Fruit fly (Drosophila melanogaster): ENCODE results near the gene CG18765.
A peak's percentile ranks its signal among the peaks of the same experiment; 100 is the strongest.

The CG18765 gene

DNA sequence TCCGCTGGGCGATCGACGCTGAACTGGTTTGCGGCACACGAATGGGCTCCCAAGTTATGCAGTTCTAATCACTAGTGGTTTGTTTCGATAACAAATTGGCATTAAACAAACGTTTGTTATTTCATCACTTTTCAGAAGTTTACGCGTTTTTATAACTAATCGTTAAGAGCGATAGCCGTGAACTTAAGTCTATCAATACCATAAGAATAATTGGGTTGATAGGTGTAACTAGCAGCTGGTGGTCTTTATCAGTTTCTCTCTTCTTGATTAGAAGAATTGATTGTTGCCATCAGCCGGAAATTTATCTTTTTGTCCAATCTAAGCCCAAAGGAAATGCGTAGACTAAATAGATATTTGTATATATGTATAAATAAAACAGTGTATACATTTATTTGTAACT, 7.3 kb downstream of the CG18765 start, which contains the start of gene CG6830:
Gene CG6830, minus strand, starts transcription at position 27 of the 400 bp plus-strand sequence.
- peak; percentile 29 for TF ChIP-seq kay (GFP tag; ENCODE audit: borderline replicate concordance)
- no peak for TF ChIP-seq tj (GFP tag; optimal IDR thresholded peaks at IDR 0.05)

DNA sequence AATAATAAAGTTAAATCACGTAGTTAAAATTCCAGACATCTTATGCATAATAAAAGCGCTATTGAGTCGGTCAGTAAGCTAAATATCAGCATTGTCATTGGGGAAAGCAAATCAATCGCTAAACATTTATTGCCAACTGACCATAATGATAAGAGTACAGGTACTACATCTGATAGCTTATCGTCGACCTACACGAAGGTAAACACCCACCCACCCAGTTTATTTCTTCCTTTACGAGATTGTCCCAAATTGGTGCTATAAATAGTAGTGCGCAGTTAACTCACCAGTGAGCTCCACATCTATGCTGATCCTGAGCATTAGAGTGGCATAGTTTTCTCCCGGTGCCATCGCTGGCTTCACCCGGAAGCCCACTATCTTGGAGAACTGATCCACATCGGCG, 7.9 kb downstream of the CG18765 start:
- TF ChIP-seq CG11617 (GFP tag; optimal IDR thresholded peaks at IDR 0.05) (no peak), Mnt (GFP tag; optimal IDR thresholded peaks at IDR 0.05) (no peak), kay (GFP tag; ENCODE audit: borderline replicate concordance) (no peak), CG7045 (GFP tag; optimal IDR thresholded peaks at IDR 0.05) (no peak), CG12768 (GFP tag; optimal IDR thresholded peaks at IDR 0.05) (peak; percentile 37), cic (GFP tag; optimal IDR thresholded peaks at IDR 0.05) (peak; percentile 26), tj (GFP tag; optimal IDR thresholded peaks at IDR 0.05) (no peak)

DNA sequence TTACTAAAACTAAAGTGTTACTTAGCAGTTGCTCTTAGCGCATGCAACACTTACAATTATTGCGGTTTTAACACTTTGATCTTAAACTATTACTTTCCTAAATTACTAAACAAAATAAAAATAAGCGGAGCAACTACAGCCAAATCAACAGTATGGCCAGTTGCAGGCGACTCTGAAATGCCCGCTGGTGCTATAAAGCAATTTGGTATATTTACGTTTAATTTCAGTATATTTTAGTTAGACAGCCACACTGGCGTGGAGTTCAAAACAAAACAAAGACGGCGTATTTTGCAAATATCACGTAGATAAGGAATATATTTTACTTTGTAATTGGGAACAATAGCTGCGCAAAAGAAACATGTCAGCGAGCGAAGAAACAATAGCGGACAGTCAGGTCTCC, 12.1 kb downstream of the CG18765 start, which contains the start of the genes Taf12 and Ho:
Gene Taf12, minus strand, starts transcription at position 178 of the 400 bp plus-strand sequence.
Gene Ho, plus strand, starts transcription at position 231 of the 400 bp plus-strand sequence.
- TF ChIP-seq Mnt (GFP tag; optimal IDR thresholded peaks at IDR 0.05): peak; percentile 45
- no peak for TF ChIP-seq CG7045 (GFP tag; optimal IDR thresholded peaks at IDR 0.05)
- no peak for TF ChIP-seq Crg-1 (GFP tag; optimal IDR thresholded peaks at IDR 0.05)
- TF ChIP-seq CG14711 (tag; optimal IDR thresholded peaks at IDR 0.05): peak; percentile 32
- TF ChIP-seq tj (GFP tag; optimal IDR thresholded peaks at IDR 0.05): no peak
- TF ChIP-seq cnc (optimal IDR thresholded peaks at IDR 0.05): no peak
- peak; percentile 32 for TF ChIP-seq cic (GFP tag; optimal IDR thresholded peaks at IDR 0.05)
- TF ChIP-seq toe (GFP tag; optimal IDR thresholded peaks at IDR 0.05): no peak
- TF ChIP-seq CG7101 (tag; optimal IDR thresholded peaks at IDR 0.05): peak; percentile 21
- no peak for TF ChIP-seq pad (GFP tag; optimal IDR thresholded peaks at IDR 0.05)
- peak; percentile 38 for TF ChIP-seq bab1 (GFP tag; optimal IDR thresholded peaks at IDR 0.05)
- TF ChIP-seq CG1620 (GFP tag; optimal IDR thresholded peaks at IDR 0.05): no peak
- TF ChIP-seq kay (GFP tag; ENCODE audit: borderline replicate concordance): no peak

DNA sequence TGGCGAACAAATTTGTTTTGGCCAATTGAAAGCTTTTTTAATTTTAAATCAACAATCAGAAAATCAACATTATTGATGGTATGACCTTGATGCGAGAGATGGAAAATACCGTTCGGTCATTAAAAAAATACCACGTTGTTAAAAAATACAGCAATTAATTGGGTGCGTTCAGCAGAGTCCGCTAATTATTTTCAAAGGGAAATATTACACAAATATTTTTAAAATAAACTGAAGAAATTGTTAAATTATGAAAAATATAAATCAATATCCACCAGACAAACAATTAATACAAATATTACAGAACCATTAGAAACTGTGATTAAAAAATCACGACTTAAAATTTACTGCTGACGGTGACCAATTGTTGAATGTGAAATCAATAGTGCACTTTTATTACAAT, 13.6 kb downstream of the CG18765 start, which contains the start of gene CG18476:
Gene CG18476, minus strand, starts transcription at position 101 of the 400 bp plus-strand sequence.
- TF ChIP-seq Hr96 (GFP tag; optimal IDR thresholded peaks at IDR 0.05) (peak; percentile 58), Clk (GFP tag; optimal IDR thresholded peaks at IDR 0.05) (peak; percentile 75), CG14711 (tag; optimal IDR thresholded peaks at IDR 0.05) (peak; percentile 95), Crg-1 (GFP tag; optimal IDR thresholded peaks at IDR 0.05) (peak; percentile 69), bab1 (GFP tag; optimal IDR thresholded peaks at IDR 0.05) (peak; percentile 97), CG12768 (GFP tag; optimal IDR thresholded peaks at IDR 0.05) (peak; percentile 92), kay (GFP tag; ENCODE audit: borderline replicate concordance) (no peak), CG11617 (GFP tag; optimal IDR thresholded peaks at IDR 0.05) (peak; percentile 88), CG33017 (tag; optimal IDR thresholded peaks at IDR 0.05) (peak; percentile 95), pad (GFP tag; optimal IDR thresholded peaks at IDR 0.05) (peak; percentile 81), tj (GFP tag; optimal IDR thresholded peaks at IDR 0.05) (peak; percentile 85), CG7045 (GFP tag; optimal IDR thresholded peaks at IDR 0.05) (peak; percentile 88), CG1620 (GFP tag; optimal IDR thresholded peaks at IDR 0.05) (peak; percentile 86), cic (GFP tag; optimal IDR thresholded peaks at IDR 0.05) (peak; percentile 7), cnc (optimal IDR thresholded peaks at IDR 0.05) (no peak), CG5204 (GFP tag; optimal IDR thresholded peaks at IDR 0.05) (no peak), CG7101 (tag; optimal IDR thresholded peaks at IDR 0.05) (peak; percentile 96), Mnt (GFP tag; optimal IDR thresholded peaks at IDR 0.05) (peak; percentile 70), ovo (GFP tag; optimal IDR thresholded peaks at IDR 0.05) (peak; percentile 34), toe (GFP tag; optimal IDR thresholded peaks at IDR 0.05) (no peak)

DNA sequence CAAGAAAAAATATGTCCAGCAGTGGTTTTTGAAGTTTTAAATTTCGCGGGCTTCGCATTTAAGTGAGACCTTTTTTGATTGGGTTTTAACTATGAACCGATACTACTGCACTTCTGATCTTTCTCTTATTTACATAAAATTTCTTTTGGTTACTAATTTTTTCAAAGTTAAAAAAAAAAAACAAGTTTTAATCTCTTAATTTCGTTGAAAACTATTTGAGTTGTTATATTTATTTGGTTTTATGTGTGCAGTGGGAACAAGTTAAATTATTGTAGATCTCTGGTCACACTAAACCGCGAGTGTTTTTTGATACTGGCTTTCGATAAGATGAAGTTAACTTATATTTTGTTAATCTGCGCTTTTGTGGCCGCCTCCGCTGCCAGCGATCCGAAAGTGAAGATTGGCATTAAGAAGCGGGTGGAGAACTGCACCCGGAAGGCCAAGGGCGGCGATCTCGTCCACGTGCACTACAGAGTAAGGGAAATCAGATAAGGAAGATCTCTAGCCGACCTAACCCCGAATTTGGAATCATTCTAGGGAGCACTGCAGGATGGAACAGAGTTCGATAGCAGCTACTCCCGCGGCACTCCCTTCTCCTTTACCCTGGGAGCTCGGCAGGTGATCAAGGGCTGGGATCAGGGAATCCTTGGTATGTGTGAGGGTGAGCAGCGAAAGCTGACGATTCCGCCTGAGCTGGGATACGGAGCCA, 17.5 kb downstream of the CG18765 start, which contains the start of gene CG14715:
Gene CG14715, plus strand, starts transcription at position 267 of the 709 bp plus-strand sequence.
- TF ChIP-seq CG12768 (GFP tag; optimal IDR thresholded peaks at IDR 0.05): no peak
- TF ChIP-seq CG5204 (GFP tag; optimal IDR thresholded peaks at IDR 0.05): no peak
- peak; percentile 52 for TF ChIP-seq CG1620 (GFP tag; optimal IDR thresholded peaks at IDR 0.05)
- TF ChIP-seq Hr96 (GFP tag; optimal IDR thresholded peaks at IDR 0.05): peak; percentile 37
- TF ChIP-seq cic (GFP tag; optimal IDR thresholded peaks at IDR 0.05): no peak
- peak; percentile 39 for TF ChIP-seq Mnt (GFP tag; optimal IDR thresholded peaks at IDR 0.05)
- TF ChIP-seq CG7101 (tag; optimal IDR thresholded peaks at IDR 0.05): peak; percentile 60
- TF ChIP-seq CG7045 (GFP tag; optimal IDR thresholded peaks at IDR 0.05): peak; percentile 9
- TF ChIP-seq CG33017 (tag; optimal IDR thresholded peaks at IDR 0.05): no peak
- no peak for TF ChIP-seq Crg-1 (GFP tag; optimal IDR thresholded peaks at IDR 0.05)
- peak; percentile 61 for TF ChIP-seq toe (GFP tag; optimal IDR thresholded peaks at IDR 0.05)
- TF ChIP-seq Clk (GFP tag; optimal IDR thresholded peaks at IDR 0.05): no peak
- peak; percentile 51 for TF ChIP-seq CG14711 (tag; optimal IDR thresholded peaks at IDR 0.05)
- no peak for TF ChIP-seq pad (GFP tag; optimal IDR thresholded peaks at IDR 0.05)
- peak; percentile 1 for TF ChIP-seq ovo (GFP tag; optimal IDR thresholded peaks at IDR 0.05)
- TF ChIP-seq cnc (optimal IDR thresholded peaks at IDR 0.05): no peak
- peak; percentile 79 for TF ChIP-seq bab1 (GFP tag; optimal IDR thresholded peaks at IDR 0.05)
- peak; percentile 9 for TF ChIP-seq tj (GFP tag; optimal IDR thresholded peaks at IDR 0.05)
- TF ChIP-seq kay (GFP tag; ENCODE audit: borderline replicate concordance): no peak
- TF ChIP-seq CG11617 (GFP tag; optimal IDR thresholded peaks at IDR 0.05): peak; percentile 9

DNA sequence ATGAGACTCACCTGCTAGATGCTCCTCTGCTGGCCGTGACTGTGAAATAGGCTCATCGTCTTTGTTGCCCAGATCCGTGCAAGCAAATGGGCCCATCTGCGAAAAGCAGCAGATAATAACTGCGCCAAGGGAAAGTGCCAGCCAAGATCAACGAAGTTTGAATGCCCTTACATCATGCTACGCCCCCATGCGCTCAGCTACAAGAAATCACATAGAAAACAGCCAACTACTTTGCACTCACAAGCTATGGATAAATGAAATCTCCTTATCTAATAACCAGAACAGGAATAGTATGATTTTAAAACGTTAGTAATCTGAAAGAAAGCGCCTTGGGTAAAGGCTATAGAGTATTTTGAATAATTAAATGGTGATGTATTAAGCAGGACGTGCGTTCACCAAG, 19.8 kb downstream of the CG18765 start:
- TF ChIP-seq toe (GFP tag; optimal IDR thresholded peaks at IDR 0.05) (no peak), CG12768 (GFP tag; optimal IDR thresholded peaks at IDR 0.05) (no peak), pad (GFP tag; optimal IDR thresholded peaks at IDR 0.05) (no peak), Hr96 (GFP tag; optimal IDR thresholded peaks at IDR 0.05) (no peak), CG5204 (GFP tag; optimal IDR thresholded peaks at IDR 0.05) (no peak), Crg-1 (GFP tag; optimal IDR thresholded peaks at IDR 0.05) (no peak), kay (GFP tag; ENCODE audit: borderline replicate concordance) (no peak)
